Worm (Caenorhabditis elegans): ENCODE data around the gene acl-1.

The acl-1 gene

ce11 chrX:15841086-15841622 is 8.5 kb upstream of the acl-1 start, which contains the start of gene serp-1.1 (continued):
- TF ChIP-seq cebp-2 (GFP tag; IDR thresholded peaks at IDR 0.05) (peak; percentile 89; the same call in 1 of the 2 replicates), lag-1 (GFP tag; IDR thresholded peaks at IDR 0.05) (peak; percentile 82; the same call in 1 of the 2 replicates), bed-2 (GFP tag; IDR thresholded peaks at IDR 0.05) (peak; percentile 87; the same call in 1 of the 2 replicates), nfya-2 (GFP tag; IDR thresholded peaks at IDR 0.05) (no peak), F55B11.4 (tag; optimal IDR thresholded peaks at IDR 0.05; ENCODE audit: borderline replicate concordance, insufficient read depth) (no peak), ceh-40 (GFP tag; IDR thresholded peaks at IDR 0.05) (0 out of 2 replicates have a peak, but pooled peaks have one; percentile 51), F57C9.4 (tag; optimal IDR thresholded peaks at IDR 0.05) (peak; percentile 79), aptf-3 (GFP tag; IDR thresholded peaks at IDR 0.05) (0 out of 2 replicates have a peak, but pooled peaks have one; percentile 29), atf-7 (tag; optimal IDR thresholded peaks at IDR 0.05) (peak; percentile 100), tlf-1 (GFP tag; optimal IDR thresholded peaks at IDR 0.05) (peak; percentile 96), dpl-1 (GFP tag; optimal IDR thresholded peaks at IDR 0.05) (peak; percentile 36), egl-44 (GFP tag; IDR thresholded peaks at IDR 0.05) (peak; percentile 96), xnd-1 (tag; optimal IDR thresholded peaks at IDR 0.05) (no peak), lin-35 (GFP tag; optimal IDR thresholded peaks at IDR 0.05) (peak in 2 of 3 experiments; percentile 61 to 90), madf-10 (tag; optimal IDR thresholded peaks at IDR 0.05) (peak; percentile 98), hmg-20 (GFP tag; IDR thresholded peaks at IDR 0.05) (peak; percentile 92), cebp-1 (GFP tag; IDR thresholded peaks at IDR 0.05) (no peak; the same call in none of the 2 replicates), cebp-1 (tag; optimal IDR thresholded peaks at IDR 0.05) (peak; percentile 95), T07F8.4 (tag; optimal IDR thresholded peaks at IDR 0.05) (peak; percentile 40), rcor-1 (GFP tag; IDR thresholded peaks at IDR 0.05) (peak; percentile 94), ceh-27 (GFP tag; optimal IDR thresholded peaks at IDR 0.05) (peak; percentile 99), athp-1 (tag; optimal IDR thresholded peaks at IDR 0.05) (peak; percentile 85), F52B5.7 (tag; optimal IDR thresholded peaks at IDR 0.05) (peak; percentile 81), ztf-6 (GFP tag; IDR thresholded peaks at IDR 0.05) (peak; percentile 75), B0261.1 (tag; optimal IDR thresholded peaks at IDR 0.05) (peak; percentile 38), hrde-1 (tag; optimal IDR thresholded peaks at IDR 0.05; ENCODE audit: borderline replicate concordance) (no peak), D2030.7 (GFP tag; IDR thresholded peaks at IDR 0.05) (peak; percentile 39; the same call in 1 of the 2 replicates), aptf-2 (GFP tag; conservative IDR thresholded peaks at IDR 0.05) (peak; percentile 64; the same call in 1 of the 2 replicates), F23B12.7 (tag; optimal IDR thresholded peaks at IDR 0.05; ENCODE audit: insufficient read depth) (peak; percentile 71), bed-1 (GFP tag; IDR thresholded peaks at IDR 0.05) (no peak), F22D6.2 (tag; optimal IDR thresholded peaks at IDR 0.05) (peak; percentile 90), attf-5 (GFP tag; optimal IDR thresholded peaks at IDR 0.05) (peak; percentile 96), T26A5.8 (tag; optimal IDR thresholded peaks at IDR 0.05) (no peak), mcd-1 (GFP tag; IDR thresholded peaks at IDR 0.05) (peak; percentile 95), ztf-3 (GFP tag; optimal IDR thresholded peaks at IDR 0.05) (peak; percentile 92), let-607 (tag; optimal IDR thresholded peaks at IDR 0.05) (peak; percentile 100), F39B2.1 (GFP tag; IDR thresholded peaks at IDR 0.05) (0 out of 2 replicates have a peak, but pooled peaks have one; percentile 46), tbp1 (GFP tag; optimal IDR thresholded peaks at IDR 0.05) (peak; percentile 77), hlh-26 (GFP tag; conservative IDR thresholded peaks at IDR 0.05) (no peak), ets-4 (GFP tag; optimal IDR thresholded peaks at IDR 0.05) (peak; percentile 100), F33H1.4 (GFP tag; IDR thresholded peaks at IDR 0.05) (peak; percentile 48), hmg-1.2 (GFP tag; IDR thresholded peaks at IDR 0.05) (peak; percentile 87), ceh-100 (GFP tag; IDR thresholded peaks at IDR 0.05) (peak; percentile 84), zfh-2 (GFP tag; conservative IDR thresholded peaks at IDR 0.05) (peak; percentile 100), ZK185.1 (tag; optimal IDR thresholded peaks at IDR 0.05; ENCODE audit: poor library complexity, severe bottlenecking) (peak; percentile 92), C17E4.6 (GFP tag; IDR thresholded peaks at IDR 0.05) (peak; percentile 80), F49E8.2 (tag; optimal IDR thresholded peaks at IDR 0.05; ENCODE audit: insufficient read depth) (no peak)

All from whole organism, young adult.